Worm (Caenorhabditis elegans): ENCODE data around the gene F20D6.9.

The F20D6.9 gene

DNA sequence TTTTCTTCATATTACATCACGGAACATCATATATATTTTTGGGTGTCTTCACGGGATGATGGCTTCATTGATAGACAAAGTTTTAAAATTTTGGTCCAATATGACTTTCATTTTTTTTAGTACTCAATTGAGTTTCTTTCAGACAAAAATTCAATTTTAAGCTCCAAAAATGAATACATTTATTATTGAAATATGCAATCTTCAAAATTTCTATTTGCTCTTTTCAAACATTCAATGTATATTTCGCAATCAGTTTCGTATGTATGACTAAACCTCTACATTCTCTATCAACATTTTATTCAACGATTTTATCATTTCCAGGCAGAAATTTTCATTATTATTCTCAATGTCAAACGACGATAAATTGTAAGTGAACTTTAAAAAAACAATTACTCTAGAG is 6.1 kb upstream of the F20D6.9 start, which contains the start of gene srp-8:
Gene srp-8, plus strand, starts transcription at position 301 of the 400 bp plus-strand sequence.
- TF ChIP-seq flt-1 (GFP tag; IDR thresholded peaks at IDR 0.05) (no peak), ama-1 (optimal IDR thresholded peaks at IDR 0.05) (no peak), tra-4 (tag; optimal IDR thresholded peaks at IDR 0.05) (no peak), pes-1 (GFP tag; IDR thresholded peaks at IDR 0.05) (no peak), aly-1 (tag; optimal IDR thresholded peaks at IDR 0.05) (no peak), hnd-1 (tag; optimal IDR thresholded peaks at IDR 0.05) (no peak), tbx-11 (GFP tag; IDR thresholded peaks at IDR 0.05) (no peak), hmg-4 (GFP tag; optimal IDR thresholded peaks at IDR 0.05) (no peak)

- TF ChIP-seq scrt-1 (GFP tag; IDR thresholded peaks at IDR 0.05) (peak; percentile 36; the same call in 1 of the 2 replicates), F13C5.2 (tag; optimal IDR thresholded peaks at IDR 0.05) (no peak), hnd-1 (tag; optimal IDR thresholded peaks at IDR 0.05) (no peak), pes-1 (GFP tag; IDR thresholded peaks at IDR 0.05) (no peak)
Measured at ce11 chrV:8178914-8179542, 1.8 kb upstream of the F20D6.9 start, which contains the start of gene srp-7. TSS of gene srp-7 (plus strand) at chrV:8179126.

ce11 chrV:8178279-8178678 is 1.0 kb upstream of the F20D6.9 start:
- no peak for TF ChIP-seq flt-1 (GFP tag; IDR thresholded peaks at IDR 0.05)
- no peak for TF ChIP-seq B0310.2 (tag; optimal IDR thresholded peaks at IDR 0.05)
- no peak for TF ChIP-seq pes-1 (GFP tag; IDR thresholded peaks at IDR 0.05)
- TF ChIP-seq ceh-36 (tag; optimal IDR thresholded peaks at IDR 0.05): no peak
- TF ChIP-seq ets-7 (tag; optimal IDR thresholded peaks at IDR 0.05): no peak
- no peak for TF ChIP-seq F13C5.2 (tag; optimal IDR thresholded peaks at IDR 0.05)
- no peak for TF ChIP-seq hmbx-1 (tag; optimal IDR thresholded peaks at IDR 0.05)
- TF ChIP-seq sea-1 (GFP tag; conservative IDR thresholded peaks at IDR 0.05): no peak
- no peak for TF ChIP-seq ama-1 (optimal IDR thresholded peaks at IDR 0.05)
- TF ChIP-seq tbx-11 (GFP tag; IDR thresholded peaks at IDR 0.05): no peak
- TF ChIP-seq tbx-37 (GFP tag; conservative IDR thresholded peaks at IDR 0.05): no peak
- no peak for TF ChIP-seq hnd-1 (tag; optimal IDR thresholded peaks at IDR 0.05)
- no peak for TF ChIP-seq scrt-1 (GFP tag; IDR thresholded peaks at IDR 0.05)
- no peak for TF ChIP-seq tra-4 (tag; optimal IDR thresholded peaks at IDR 0.05)
- no peak for TF ChIP-seq hmg-4 (GFP tag; optimal IDR thresholded peaks at IDR 0.05)
- no peak for TF ChIP-seq ceh-13 (GFP tag; optimal IDR thresholded peaks at IDR 0.05)
- TF ChIP-seq aly-1 (tag; optimal IDR thresholded peaks at IDR 0.05): no peak

DNA sequence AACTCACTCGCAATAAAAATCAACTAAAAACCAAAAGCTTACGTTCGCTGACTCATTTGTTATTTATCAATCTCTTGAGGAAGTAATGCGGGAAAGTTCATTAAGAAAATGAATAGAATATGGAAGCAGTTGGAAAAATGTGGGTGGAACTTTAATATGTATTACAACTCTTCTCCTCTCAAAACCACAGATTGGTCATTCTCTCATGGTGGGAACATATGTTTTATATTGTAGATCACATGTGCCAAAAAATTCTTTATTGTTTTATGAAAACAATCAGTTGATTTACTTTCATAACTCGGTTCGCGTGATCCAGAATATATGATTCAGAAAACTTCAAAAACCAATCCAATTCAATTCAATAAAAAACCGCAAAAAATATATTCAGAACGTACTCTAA is 5.6 kb downstream of the F20D6.9 start:
- no peak for TF ChIP-seq F13C5.2 (tag; optimal IDR thresholded peaks at IDR 0.05)
- no peak for TF ChIP-seq hnd-1 (tag; optimal IDR thresholded peaks at IDR 0.05)
- TF ChIP-seq ceh-36 (tag; optimal IDR thresholded peaks at IDR 0.05): no peak
- no peak for TF ChIP-seq aly-1 (tag; optimal IDR thresholded peaks at IDR 0.05)
- TF ChIP-seq pes-1 (GFP tag; IDR thresholded peaks at IDR 0.05): no peak
- no peak for TF ChIP-seq flt-1 (GFP tag; IDR thresholded peaks at IDR 0.05)
- no peak for TF ChIP-seq scrt-1 (GFP tag; IDR thresholded peaks at IDR 0.05)
- TF ChIP-seq sea-1 (GFP tag; conservative IDR thresholded peaks at IDR 0.05): no peak
- no peak for TF ChIP-seq tbx-11 (GFP tag; IDR thresholded peaks at IDR 0.05)
- no peak for TF ChIP-seq tra-4 (tag; optimal IDR thresholded peaks at IDR 0.05)
- TF ChIP-seq ets-7 (tag; optimal IDR thresholded peaks at IDR 0.05): no peak
- TF ChIP-seq hmbx-1 (tag; optimal IDR thresholded peaks at IDR 0.05): no peak
- TF ChIP-seq hmg-4 (GFP tag; optimal IDR thresholded peaks at IDR 0.05): no peak

- TF ChIP-seq pes-1 (GFP tag; IDR thresholded peaks at IDR 0.05): no peak
- TF ChIP-seq tra-4 (tag; optimal IDR thresholded peaks at IDR 0.05): no peak
- TF ChIP-seq hnd-1 (tag; optimal IDR thresholded peaks at IDR 0.05): no peak
- TF ChIP-seq ama-1 (optimal IDR thresholded peaks at IDR 0.05): no peak
- TF ChIP-seq ets-7 (tag; optimal IDR thresholded peaks at IDR 0.05): no peak
- TF ChIP-seq aly-1 (tag; optimal IDR thresholded peaks at IDR 0.05): no peak
- TF ChIP-seq hmbx-1 (tag; optimal IDR thresholded peaks at IDR 0.05): no peak
- TF ChIP-seq tbx-11 (GFP tag; IDR thresholded peaks at IDR 0.05): no peak
- TF ChIP-seq flt-1 (GFP tag; IDR thresholded peaks at IDR 0.05): no peak
Measured at ce11 chrV:8170300-8170699, 6.9 kb downstream of the F20D6.9 start.

ce11 chrV:8169150-8169549 is 8.1 kb downstream of the F20D6.9 start:
- TF ChIP-seq sea-1 (GFP tag; conservative IDR thresholded peaks at IDR 0.05) (no peak), B0310.2 (tag; optimal IDR thresholded peaks at IDR 0.05) (no peak), ets-7 (tag; optimal IDR thresholded peaks at IDR 0.05) (no peak), flt-1 (GFP tag; IDR thresholded peaks at IDR 0.05) (no peak), scrt-1 (GFP tag; IDR thresholded peaks at IDR 0.05) (no peak), hmg-4 (GFP tag; optimal IDR thresholded peaks at IDR 0.05) (no peak), hmbx-1 (tag; optimal IDR thresholded peaks at IDR 0.05) (no peak), ceh-36 (tag; optimal IDR thresholded peaks at IDR 0.05) (no peak)

DNA sequence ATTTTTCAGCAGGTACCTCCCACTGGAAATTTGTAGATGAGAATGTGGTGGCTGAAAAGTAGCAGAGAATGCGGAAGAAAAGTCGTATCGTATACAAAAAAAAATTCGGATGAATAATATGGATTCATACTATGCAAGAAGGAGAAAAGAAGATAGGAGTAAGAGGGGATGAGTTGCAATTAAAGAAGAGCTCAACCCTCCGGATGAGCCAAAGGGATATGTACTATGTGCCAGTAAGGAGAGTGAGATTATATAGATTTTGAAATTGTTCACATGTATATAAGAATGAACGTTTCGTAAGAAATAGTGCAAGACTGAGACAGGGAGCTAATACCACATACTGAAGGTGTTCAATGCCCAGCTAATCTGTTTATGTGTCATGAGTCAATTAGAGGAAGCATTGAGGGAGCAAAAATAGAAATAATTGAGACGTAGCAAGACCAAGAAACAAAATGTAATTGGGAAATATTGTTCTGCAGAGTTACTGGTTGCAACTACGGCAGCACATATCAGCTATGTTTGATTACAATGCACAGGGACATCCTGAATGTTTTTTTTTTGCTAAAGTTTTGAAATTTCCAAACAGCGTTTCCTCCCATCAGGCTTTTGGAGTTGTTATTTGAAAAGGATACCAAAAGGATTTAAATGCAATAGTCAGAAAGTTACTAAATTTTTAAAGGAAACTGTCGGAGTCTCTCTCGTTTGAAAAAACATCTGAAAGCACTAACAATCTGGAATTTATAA is 8.9 kb downstream of the F20D6.9 start, which contains the start of gene F20D6.8:
Gene F20D6.8, minus strand, starts transcription at position 51 of the 744 bp plus-strand sequence.
- TF ChIP-seq aly-1 (tag; optimal IDR thresholded peaks at IDR 0.05) (no peak), ceh-13 (GFP tag; optimal IDR thresholded peaks at IDR 0.05) (no peak), B0310.2 (tag; optimal IDR thresholded peaks at IDR 0.05) (no peak), ceh-36 (tag; optimal IDR thresholded peaks at IDR 0.05) (no peak), ets-7 (tag; optimal IDR thresholded peaks at IDR 0.05) (no peak), scrt-1 (GFP tag; IDR thresholded peaks at IDR 0.05) (no peak), tbx-37 (GFP tag; conservative IDR thresholded peaks at IDR 0.05) (no peak), hnd-1 (tag; optimal IDR thresholded peaks at IDR 0.05) (no peak), tbx-11 (GFP tag; IDR thresholded peaks at IDR 0.05) (no peak), tra-4 (tag; optimal IDR thresholded peaks at IDR 0.05) (no peak), ama-1 (optimal IDR thresholded peaks at IDR 0.05) (no peak)
